Fruit fly (Drosophila melanogaster) whole organism, prepupa: ENCODE measurements around the gene CG13476.

Experiments
- Blimp-1 ChIP-seq: fragments of 200-800 bp; sonication (Bioruptor generic); optimal IDR thresholded peaks from 3 replicates; lab custom pipeline; 2017; ENCODE audit warnings: missing biosample characterization, missing genetic modification characterization, mild to moderate bottlenecking, moderate library complexity, missing genetic modification reagents
- CG10631 ChIP-seq: fragments of 200-800 bp; sonication (Bioruptor generic); optimal IDR thresholded peaks from 2 replicates; lab custom pipeline; 2016; ENCODE audit warnings: missing biosample characterization, missing genetic modification characterization
- CG10669 ChIP-seq: fragments of 200-800 bp; sonication (Bioruptor generic); optimal IDR thresholded peaks from 3 replicates; lab custom pipeline; 2018; ENCODE audit warnings: missing biosample characterization, mild to moderate bottlenecking, missing genetic modification characterization, moderate library complexity
- CG11762 ChIP-seq: fragments of 200-800 bp; sonication (Bioruptor generic); optimal IDR thresholded peaks from 3 replicates; lab custom pipeline; 2016; ENCODE audit warnings: missing biosample characterization, missing genetic modification characterization; ENCODE audit not compliant: insufficient read depth
- CG11902 ChIP-seq: fragments of 200-800 bp; sonication (Bioruptor generic); optimal IDR thresholded peaks from 3 replicates; lab custom pipeline; 2016; ENCODE audit warnings: missing biosample characterization, missing genetic modification characterization
- CG31627 ChIP-seq: fragments of 200-800 bp; sonication (Bioruptor generic); optimal IDR thresholded peaks from 3 replicates; lab custom pipeline; 2016; ENCODE audit warnings: missing biosample characterization, missing genetic modification characterization
- CG34406 ChIP-seq: fragments of 200-800 bp; sonication (Bioruptor generic); optimal IDR thresholded peaks from 3 replicates; lab custom pipeline; 2016; ENCODE audit warnings: missing biosample characterization, missing genetic modification characterization
- CG3919 ChIP-seq: fragments of 200-800 bp; sonication (Bioruptor generic); optimal IDR thresholded peaks from 3 replicates; lab custom pipeline; 2016; ENCODE audit warnings: missing biosample characterization, missing genetic modification characterization
- CG6276 ChIP-seq: fragments of 200-800 bp; sonication (Bioruptor generic); optimal IDR thresholded peaks from 2 replicates; lab custom pipeline; 2017; ENCODE audit warnings: missing biosample characterization, mild to moderate bottlenecking, missing genetic modification characterization
- CG6792 ChIP-seq: fragments of 200-800 bp; sonication (Bioruptor generic); optimal IDR thresholded peaks from 3 replicates; lab custom pipeline; 2016; ENCODE audit warnings: missing biosample characterization, missing genetic modification characterization
- CG6808 ChIP-seq: fragments of 200-800 bp; sonication (Bioruptor generic); optimal IDR thresholded peaks from 3 replicates; lab custom pipeline; 2017; ENCODE audit warnings: missing biosample characterization, missing genetic modification characterization, mild to moderate bottlenecking, moderate library complexity, missing genetic modification reagents
- CG7368 ChIP-seq: fragments of 200-800 bp; sonication (Bioruptor generic); optimal IDR thresholded peaks from 3 replicates; lab custom pipeline; 2016; ENCODE audit warnings: missing biosample characterization, missing genetic modification characterization
- CG8319 ChIP-seq: fragments of 200-800 bp; sonication (Bioruptor generic); optimal IDR thresholded peaks from 3 replicates; lab custom pipeline; 2016; ENCODE audit warnings: missing biosample characterization, missing genetic modification characterization
- CG8632 ChIP-seq: fragments of 200-800 bp; sonication (Bioruptor generic); optimal IDR thresholded peaks from 3 replicates; lab custom pipeline; 2016; ENCODE audit warnings: missing biosample characterization, missing genetic modification characterization
- Eip75B ChIP-seq: fragments of 200-800 bp; sonication (Bioruptor generic); optimal IDR thresholded peaks from 3 replicates; lab custom pipeline; 2016; ENCODE audit warnings: missing biosample characterization, missing genetic modification characterization
- Eip78C ChIP-seq: fragments of 200-800 bp; sonication (Bioruptor generic); peaks from one replicate; lab custom pipeline; 2016; ENCODE audit warnings: missing biosample characterization, missing genetic modification characterization
- Eip93F ChIP-seq: fragments of 200-800 bp; sonication (Bioruptor generic); optimal IDR thresholded peaks from 2 replicates; lab custom pipeline; 2016; ENCODE audit warnings: missing biosample characterization, mild to moderate bottlenecking, missing genetic modification characterization
- Ets21C ChIP-seq: fragments of 200-800 bp; sonication (Bioruptor generic); optimal IDR thresholded peaks from 3 replicates; lab custom pipeline; 2016; ENCODE audit warnings: missing biosample characterization, missing genetic modification characterization
- Hr38 ChIP-seq: sonication (Bioruptor generic); optimal IDR thresholded peaks from 2 replicates; lab custom pipeline; 2016; ENCODE audit warnings: missing biosample characterization, missing genetic modification characterization
- Hr39 ChIP-seq: fragments of 200-800 bp; sonication (Bioruptor generic); optimal IDR thresholded peaks from 2 replicates; lab custom pipeline; 2016; ENCODE audit warnings: missing biosample characterization, missing genetic modification characterization
- Hr4 ChIP-seq: fragments of 200-800 bp; sonication (Bioruptor generic); optimal IDR thresholded peaks from 3 replicates; lab custom pipeline; 2016; ENCODE audit warnings: missing biosample characterization, missing genetic modification characterization
- Lpt ChIP-seq: fragments of 200-800 bp; sonication (Bioruptor generic); optimal IDR thresholded peaks from 3 replicates; lab custom pipeline; 2016; ENCODE audit warnings: missing biosample characterization, missing genetic modification characterization
- Met ChIP-seq: fragments of 200-800 bp; sonication (Bioruptor generic); optimal IDR thresholded peaks from 3 replicates; lab custom pipeline; 2016; ENCODE audit warnings: missing biosample characterization, missing genetic modification characterization
- OdsH ChIP-seq: fragments of 200-800 bp; sonication (Bioruptor generic); optimal IDR thresholded peaks from 3 replicates; lab custom pipeline; 2016; ENCODE audit warnings: missing biosample characterization, missing genetic modification characterization
- Smox ChIP-seq: fragments of 200-800 bp; sonication (Bioruptor generic); optimal IDR thresholded peaks from 3 replicates; lab custom pipeline; 2016; ENCODE audit warnings: missing biosample characterization, missing genetic modification characterization
- Sox102F ChIP-seq: fragments of 200-800 bp; sonication (Bioruptor generic); optimal IDR thresholded peaks from 2 replicates; lab custom pipeline; 2016; ENCODE audit warnings: missing biosample characterization, mild to moderate bottlenecking, missing genetic modification characterization
- Sox15 ChIP-seq: fragments of 200-800 bp; sonication (Bioruptor generic); optimal IDR thresholded peaks from 3 replicates; lab custom pipeline; 2016; ENCODE audit warnings: missing biosample characterization, missing genetic modification characterization
- achi ChIP-seq: fragments of 200-800 bp; sonication (Bioruptor generic); optimal IDR thresholded peaks from 3 replicates; lab custom pipeline; 2016; ENCODE audit warnings: missing biosample characterization, missing genetic modification characterization
- acj6 ChIP-seq: fragments of 200-800 bp; sonication (Bioruptor generic); optimal IDR thresholded peaks from 3 replicates; lab custom pipeline; 2016; ENCODE audit warnings: missing biosample characterization, missing genetic modification characterization
- cyc ChIP-seq: fragments of 200-800 bp; sonication (Bioruptor generic); optimal IDR thresholded peaks from 3 replicates; lab custom pipeline; 2016; ENCODE audit warnings: missing biosample characterization, missing genetic modification characterization
- dac ChIP-seq: fragments of 200-800 bp; sonication (Bioruptor generic); optimal IDR thresholded peaks from 2 replicates; lab custom pipeline; 2017; ENCODE audit warnings: missing biosample characterization, mild to moderate bottlenecking, missing genetic modification characterization
- dsx ChIP-seq: fragments of 200-800 bp; optimal IDR thresholded peaks from 3 replicates; lab custom pipeline; 2019; ENCODE audit warnings: missing biosample characterization, mild to moderate bottlenecking, missing genetic modification characterization, moderate library complexity; ENCODE audit not compliant: poor library complexity, severe bottlenecking
- esn ChIP-seq: fragments of 200-800 bp; sonication (Bioruptor generic); optimal IDR thresholded peaks from 2 replicates; lab custom pipeline; 2016; ENCODE audit warnings: missing biosample characterization, mild to moderate bottlenecking, missing genetic modification characterization, moderate library complexity
- fd59A ChIP-seq: fragments of 200-800 bp; sonication (Bioruptor generic); optimal IDR thresholded peaks from 2 replicates; lab custom pipeline; 2017; ENCODE audit warnings: missing biosample characterization, mild to moderate bottlenecking, missing genetic modification characterization, missing genetic modification reagents
- fd85E ChIP-seq: fragments of 200-800 bp; sonication (Bioruptor generic); optimal IDR thresholded peaks from 3 replicates; lab custom pipeline; 2016; ENCODE audit warnings: missing biosample characterization, missing genetic modification characterization
- fkh ChIP-seq: fragments of 200-800 bp; sonication (Bioruptor generic); optimal IDR thresholded peaks from 3 replicates; lab custom pipeline; 2017; ENCODE audit warnings: missing biosample characterization, mild to moderate bottlenecking, missing genetic modification characterization, moderate library complexity
- lz ChIP-seq: fragments of 200-800 bp; sonication (Bioruptor generic); optimal IDR thresholded peaks from 3 replicates; lab custom pipeline; 2016; ENCODE audit warnings: missing biosample characterization, missing genetic modification characterization
- pdm3 ChIP-seq: fragments of 200-800 bp; sonication (Bioruptor generic); optimal IDR thresholded peaks from 3 replicates; lab custom pipeline; 2016; ENCODE audit warnings: missing biosample characterization, missing genetic modification characterization
- ss ChIP-seq, 2 experiments: fragments of 200-800 bp; sonication (Bioruptor generic); optimal IDR thresholded peaks; 2 replicates in 1 of 2; 3 replicates in 1 of 2; lab custom pipeline; 2017 to 2018; ENCODE audit warnings: mild to moderate bottlenecking in 2 of 2, missing biosample characterization in 2 of 2, missing genetic modification characterization in 2 of 2, moderate library complexity in 1 of 2
- svp ChIP-seq: fragments of 200-800 bp; sonication (Bioruptor generic); peaks from one replicate; lab custom pipeline; 2016; ENCODE audit warnings: missing biosample characterization, missing genetic modification characterization
- topi ChIP-seq: fragments of 200-800 bp; sonication (Bioruptor generic); optimal IDR thresholded peaks from 3 replicates; lab custom pipeline; 2016; ENCODE audit warnings: missing biosample characterization, missing genetic modification characterization
- vri ChIP-seq: fragments of 200-800 bp; sonication (Bioruptor generic); optimal IDR thresholded peaks from 3 replicates; lab custom pipeline; 2016; ENCODE audit warnings: missing biosample characterization, mild to moderate bottlenecking, missing genetic modification characterization

CG13476 gene

DNA sequence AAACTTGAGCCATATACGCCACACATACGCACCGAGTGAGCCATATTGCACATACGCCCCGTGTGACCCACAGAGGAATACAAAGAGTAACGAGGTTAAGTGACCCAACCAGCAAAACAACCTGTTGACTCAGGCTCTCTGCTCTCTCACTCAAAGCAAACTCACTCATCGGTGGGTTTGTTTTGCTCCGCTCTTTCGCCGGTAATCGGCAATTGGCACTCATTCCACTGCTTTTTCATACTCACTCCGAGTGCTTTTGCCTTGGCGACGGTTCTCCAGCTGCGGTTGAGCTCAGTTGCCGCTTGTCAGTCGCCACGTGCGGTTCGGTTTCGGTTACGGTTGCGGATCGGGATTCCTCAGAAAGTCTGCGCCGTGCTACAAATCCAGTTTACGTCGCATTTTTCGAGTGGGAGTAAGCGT lies 1.2 kb downstream of the CG13476 start (continued):
- TF ChIP-seq Smox (GFP tag; lab: Kevin White, UChicago) = no peak
- TF ChIP-seq vri (GFP tag; lab: Kevin White, UChicago) = peak; percentile 42
- no peak for TF ChIP-seq CG10631 (GFP tag; lab: Kevin White, UChicago)
- no peak for TF ChIP-seq fd59A (GFP tag; lab: Kevin White, UChicago)
- no peak for TF ChIP-seq pdm3
- TF ChIP-seq Hr38 (GFP tag; lab: Kevin White, UChicago) = no peak
- TF ChIP-seq CG6808 (GFP tag; lab: Kevin White, UChicago) = no peak
- peak; percentile 14 for TF ChIP-seq CG7368 (GFP tag; lab: Kevin White, UChicago)
- no peak for TF ChIP-seq Hr39 (GFP tag; lab: Kevin White, UChicago)
- peak; percentile 26 for TF ChIP-seq achi (GFP tag; lab: Kevin White, UChicago)
- no peak for TF ChIP-seq CG6792 (GFP tag; lab: Kevin White, UChicago)
- TF ChIP-seq CG10669 (GFP tag; lab: Kevin White, UChicago) = no peak
- TF ChIP-seq Ets21C (GFP tag; lab: Kevin White, UChicago) = no peak
- no peak for TF ChIP-seq ss (GFP tag; optimal IDR thresholded peaks at IDR 0.05; lab: Kevin White, UChicago)
- no peak for TF ChIP-seq OdsH (GFP tag; lab: Kevin White, UChicago)
- TF ChIP-seq CG11762 (GFP tag; lab: Kevin White, UChicago) = no peak
- TF ChIP-seq Sox15 (GFP tag; lab: Kevin White, UChicago) = no peak
- no peak for TF ChIP-seq CG11902 (GFP tag; lab: Kevin White, UChicago)
- peak; percentile 40 for TF ChIP-seq Eip75B
- no peak for TF ChIP-seq CG8319 (GFP tag; lab: Kevin White, UChicago)
- TF ChIP-seq fkh (GFP tag; lab: Kevin White, UChicago) = no peak
- no peak for TF ChIP-seq Hr4 (GFP tag; lab: Kevin White, UChicago)
- no peak for TF ChIP-seq Lpt (GFP tag; lab: Kevin White, UChicago)
- no peak for TF ChIP-seq acj6
- no peak for TF ChIP-seq dac (GFP tag; lab: Kevin White, UChicago)
- TF ChIP-seq Sox102F (GFP tag; lab: Kevin White, UChicago) = no peak
- TF ChIP-seq CG6276 (GFP tag; lab: Kevin White, UChicago) = no peak
- TF ChIP-seq fd85E (GFP tag; lab: Kevin White, UChicago) = no peak
- TF ChIP-seq topi (GFP tag; lab: Kevin White, UChicago) = peak; percentile 9
- TF ChIP-seq cyc (GFP tag; lab: Kevin White, UChicago) = no peak
- no peak for TF ChIP-seq CG31627 (GFP tag; lab: Kevin White, UChicago)
- TF ChIP-seq lz (GFP tag; lab: Kevin White, UChicago) = no peak
- TF ChIP-seq CG3919 (GFP tag; lab: Kevin White, UChicago) = no peak

DNA sequence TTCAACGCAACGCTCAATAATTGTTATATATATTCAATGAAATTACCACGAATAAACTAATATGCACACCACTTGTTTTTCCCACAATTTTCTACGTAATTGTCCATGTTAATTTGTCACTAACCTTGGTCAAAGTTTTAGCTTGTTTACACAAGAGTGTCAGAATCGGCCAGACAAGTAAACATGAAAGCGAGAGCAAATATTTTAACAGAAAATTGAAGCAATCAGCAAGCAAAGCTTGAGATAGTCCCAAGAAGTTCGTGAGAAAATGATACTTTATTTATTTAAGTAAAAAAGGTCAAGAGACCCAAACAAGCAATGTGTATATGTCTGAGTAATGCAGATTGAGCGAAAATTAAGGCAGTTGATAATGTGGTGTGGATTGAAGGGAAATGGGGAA lies 2.8 kb downstream of the CG13476 start:
- TF ChIP-seq topi (GFP tag; lab: Kevin White, UChicago) (peak; percentile 32), CG10669 (GFP tag; lab: Kevin White, UChicago) (no peak), fd85E (GFP tag; lab: Kevin White, UChicago) (no peak), Smox (GFP tag; lab: Kevin White, UChicago) (peak; percentile 22), Eip78C (peak; percentile 54), Sox102F (GFP tag; lab: Kevin White, UChicago) (peak; percentile 42), Eip93F (GFP tag; lab: Kevin White, UChicago) (no peak), Met (GFP tag; lab: Kevin White, UChicago) (peak; percentile 42), dac (GFP tag; lab: Kevin White, UChicago) (no peak), Blimp-1 (GFP tag; lab: Kevin White, UChicago) (peak; percentile 11), fkh (GFP tag; lab: Kevin White, UChicago) (peak; percentile 72), esn (GFP tag; lab: Kevin White, UChicago) (peak; percentile 46), CG6792 (GFP tag; lab: Kevin White, UChicago) (peak; percentile 28), achi (GFP tag; lab: Kevin White, UChicago) (no peak), CG34406 (GFP tag; lab: Kevin White, UChicago) (peak; percentile 21), dsx (GFP tag; lab: Kevin White, UChicago) (no peak), CG8632 (no peak), vri (GFP tag; lab: Kevin White, UChicago) (peak; percentile 48), ss (GFP tag; optimal IDR thresholded peaks at IDR 0.05; lab: Kevin White, UChicago) (no peak), svp (peak; percentile 85)
- TF ChIP-seq, all 60 proteins: peak for 12
